Fruit fly (Drosophila melanogaster): ENCODE data around the gene dgt4.

The dgt4 gene

dm6 chrX:4105830-4106233 is 7.7 kb upstream of the dgt4 start, which contains the start of gene cib (continued):
- TF ChIP-seq fd102C (GFP tag; optimal IDR thresholded peaks at IDR 0.05) (no peak), Optix (GFP tag; IDR thresholded peaks at IDR 0.05) (no peak), CG43689 (GFP tag; IDR thresholded peaks at IDR 0.05) (no peak), Opbp (GFP tag; IDR thresholded peaks at IDR 0.05; ENCODE audit: partially characterized antibody) (peak; percentile 89), grn (GFP tag; optimal IDR thresholded peaks at IDR 0.05) (no peak), CG16863 (GFP tag; optimal IDR thresholded peaks at IDR 0.05) (no peak), CG6683 (GFP tag; optimal IDR thresholded peaks at IDR 0.05) (no peak), br (optimal IDR thresholded peaks at IDR 0.05) (no peak), yki (optimal IDR thresholded peaks at IDR 0.05) (peak; percentile 24), sc (optimal IDR thresholded peaks at IDR 0.05) (no peak), sc (GFP tag; optimal IDR thresholded peaks at IDR 0.05) (no peak), trh (GFP tag; optimal IDR thresholded peaks at IDR 0.05) (no peak), Lhr (GFP tag; optimal IDR thresholded peaks at IDR 0.05) (peak; percentile 99), CG13123 (GFP tag; optimal IDR thresholded peaks at IDR 0.05) (no peak), repo (GFP tag; optimal IDR thresholded peaks at IDR 0.05) (no peak), CG4328 (GFP tag; optimal IDR thresholded peaks at IDR 0.05) (no peak), CG12299 (tag; optimal IDR thresholded peaks at IDR 0.05) (peak; percentile 28), fd3F (GFP tag; optimal IDR thresholded peaks at IDR 0.05) (no peak), CHES-1-like (GFP tag; optimal IDR thresholded peaks at IDR 0.05) (peak; percentile 31), vnd (GFP tag; IDR thresholded peaks at IDR 0.05; ENCODE audit: partially characterized antibody) (peak; percentile 67), HmgZ (tag; optimal IDR thresholded peaks at IDR 0.05) (peak; percentile 87), Doc2 (GFP tag; IDR thresholded peaks at IDR 0.05) (no peak), ftz-f1 (GFP tag; optimal IDR thresholded peaks at IDR 0.05) (peak; percentile 55), CG10321 (GFP tag; IDR thresholded peaks at IDR 0.05) (no peak), Xbp1 (GFP tag; optimal IDR thresholded peaks at IDR 0.05) (no peak), CG2889 (GFP tag; IDR thresholded peaks at IDR 0.05) (no peak), mam (GFP tag; optimal IDR thresholded peaks at IDR 0.05) (peak; percentile 8), CG3995 (GFP tag; optimal IDR thresholded peaks at IDR 0.05) (no peak), CG4854 (GFP tag; optimal IDR thresholded peaks at IDR 0.05) (peak; percentile 14), Jarid2 (GFP tag; optimal IDR thresholded peaks at IDR 0.05) (peak; percentile 82), CG6689 (GFP tag; IDR thresholded peaks at IDR 0.05) (peak; percentile 39; the same call in 1 of the 2 replicates), CG18476 (GFP tag; optimal IDR thresholded peaks at IDR 0.05) (no peak), CG11695 (GFP tag; IDR thresholded peaks at IDR 0.05) (no peak), CG4282 (GFP tag; optimal IDR thresholded peaks at IDR 0.05) (peak; percentile 13), CG2199 (GFP tag; IDR thresholded peaks at IDR 0.05) (no peak), schlank (tag; optimal IDR thresholded peaks at IDR 0.05) (no peak), maf-S (GFP tag; optimal IDR thresholded peaks at IDR 0.05) (peak; percentile 22), Mad (GFP tag; optimal IDR thresholded peaks at IDR 0.05) (peak; percentile 18), her (GFP tag; optimal IDR thresholded peaks at IDR 0.05) (peak; percentile 61), CG15011 (GFP tag; optimal IDR thresholded peaks at IDR 0.05) (no peak), CG3163 (GFP tag; optimal IDR thresholded peaks at IDR 0.05) (peak; percentile 26), CG9797 (GFP tag; optimal IDR thresholded peaks at IDR 0.05) (peak; percentile 98), CG8478 (optimal IDR thresholded peaks at IDR 0.05) (peak; percentile 19), CG12942 (GFP tag; optimal IDR thresholded peaks at IDR 0.05) (no peak), Drgx (GFP tag; IDR thresholded peaks at IDR 0.05) (peak; percentile 52), gce (GFP tag; IDR thresholded peaks at IDR 0.05) (peak; percentile 56; the same call in 1 of the 3 replicates), caup (GFP tag; optimal IDR thresholded peaks at IDR 0.05; ENCODE audit: severe bottlenecking) (peak; percentile 64), Dbx (GFP tag; IDR thresholded peaks at IDR 0.05) (peak; percentile 75; the same call in 2 of the 3 replicates), gfzf (GFP tag; optimal IDR thresholded peaks at IDR 0.05) (peak; percentile 99), tin (GFP tag; optimal IDR thresholded peaks at IDR 0.05) (no peak), pros (GFP tag; optimal IDR thresholded peaks at IDR 0.05) (no peak), CG31441 (GFP tag; IDR thresholded peaks at IDR 0.05) (peak; percentile 39; the same call in 1 of the 2 replicates), CG18764 (GFP tag; optimal IDR thresholded peaks at IDR 0.05) (no peak)

Measured in whole organism, embryonic.